Worm (Caenorhabditis elegans) whole organism, L4 larva: ENCODE data around the gene lag-2.

Experiments
- fos-1 ChIP-seq: fragments of 150-350 bp; optimal IDR thresholded peaks from 2 replicates; lab custom pipeline; 2014; ENCODE audit warnings: missing biosample characterization, missing genetic modification characterization
- lin-39 ChIP-seq: fragments of 150-350 bp; optimal IDR thresholded peaks from 2 replicates; lab custom pipeline; 2014; ENCODE audit warnings: missing biosample characterization, missing genetic modification reagents, missing genetic modification characterization
- lir-3 ChIP-seq: sonication (generic microtip); optimal IDR thresholded peaks from 2 replicates; lab custom pipeline; 2016; ENCODE audit warnings: mild to moderate bottlenecking, missing genetic modification characterization, missing compliant biosample characterization
- mdl-1 ChIP-seq, 2 experiments: fragments of 150-350 bp in 1 of 2; sonication (generic microtip) in 1 of 2; optimal IDR thresholded peaks; 2 replicates each; lab custom pipeline; 2014 to 2017; ENCODE audit warnings: missing biosample characterization in 2 of 2, missing genetic modification characterization in 2 of 2
- pqm-1 ChIP-seq: sonication (generic microtip); optimal IDR thresholded peaks from 2 replicates; lab custom pipeline; 2017; ENCODE audit warnings: missing biosample characterization, missing genetic modification characterization
- unc-62 ChIP-seq, 3 experiments: fragments of 150-350 bp in 1 of 3; sonication (generic microtip); optimal IDR thresholded peaks in 2 of 3; peaks in 1 of 3; 1 replicate in 1 of 3; 2 replicates in 2 of 3; lab custom pipeline; 2014 to 2017; ENCODE audit warnings: missing biosample characterization in 3 of 3, missing genetic modification characterization in 3 of 3, missing genetic modification reagents in 3 of 3, missing genotype in 1 of 3

ce11 chrV:3218604-3219003 lies 30.5 kb downstream of the lag-2 start:
- TF ChIP-seq lin-39 (tag; lab: Kevin White, UChicago), result no peak
- no peak for TF ChIP-seq pqm-1
- no peak for TF ChIP-seq mdl-1 (tag; optimal IDR thresholded peaks at IDR 0.05; lab: Kevin White, UChicago)
- peak in 1 of 2 experiments; percentile 31 for TF ChIP-seq unc-62 (GFP tag; optimal IDR thresholded peaks at IDR 0.05 in 1 of 2; lab: Kevin White, UChicago)
- no peak for TF ChIP-seq unc-62 (tag; optimal IDR thresholded peaks at IDR 0.05; lab: Kevin White, UChicago)
- TF ChIP-seq fos-1 (tag; lab: Kevin White, UChicago), result no peak
- no peak for TF ChIP-seq lir-3
